Worm (Caenorhabditis elegans) whole organism, late embryonic: ENCODE results near the gene R01H2.2.

Experiments
- F13H6.1 ChIP-seq: sonication (generic microtip); optimal IDR thresholded peaks from 2 replicates; lab custom pipeline; 2016; ENCODE audit warnings: missing genetic modification characterization, missing compliant biosample characterization
- T23F11.4 ChIP-seq: fragments of 200-800 bp; sonication (Bioruptor generic); optimal IDR thresholded peaks from 2 replicates; lab custom pipeline; 2018; ENCODE audit warnings: mild to moderate bottlenecking, missing genetic modification characterization, missing compliant biosample characterization
- ama-1 ChIP-seq: fragments of 150-350 bp; optimal IDR thresholded peaks from 2 replicates; lab custom pipeline; 2014
- fkh-10 ChIP-seq: fragments of 150-350 bp; optimal IDR thresholded peaks from 2 replicates; lab custom pipeline; 2014; ENCODE audit warnings: missing biosample characterization, missing genetic modification reagents, missing genetic modification characterization
- hlh-15 ChIP-seq: sonication (generic microtip); optimal IDR thresholded peaks from 2 replicates; lab custom pipeline; 2016; ENCODE audit warnings: missing genetic modification characterization, missing compliant biosample characterization
- pros-1 ChIP-seq: fragments of 150-350 bp; optimal IDR thresholded peaks from 2 replicates; lab custom pipeline; 2014; ENCODE audit warnings: missing biosample characterization, missing genetic modification reagents, missing genetic modification characterization
- syd-9 ChIP-seq: sonication (generic microtip); optimal IDR thresholded peaks from 2 replicates; lab custom pipeline; 2016; ENCODE audit warnings: mild to moderate bottlenecking, missing genetic modification characterization, moderate library complexity, missing compliant biosample characterization
- unc-55 ChIP-seq: sonication (generic microtip); optimal IDR thresholded peaks from 2 replicates; lab custom pipeline; 2017; ENCODE audit warnings: missing biosample characterization, missing genetic modification reagents, missing genetic modification characterization

- TF ChIP-seq syd-9 (tag; lab: Kevin White, UChicago): no peak
- TF ChIP-seq fkh-10 (GFP tag; lab: Kevin White, UChicago): no peak
- TF ChIP-seq F13H6.1 (tag; lab: Kevin White, UChicago): no peak
- TF ChIP-seq T23F11.4: no peak
- TF ChIP-seq hlh-15 (tag; lab: Kevin White, UChicago): no peak
- TF ChIP-seq ama-1: no peak
- no peak for TF ChIP-seq pros-1 (tag; lab: Kevin White, UChicago)
- no peak for TF ChIP-seq unc-55 (GFP tag; lab: Kevin White, UChicago)
These were observed 12.3 kb downstream of the R01H2.2 start, which contains the start of the genes ubc-18 and R01H2.8 for ce11 chrIII:7068520-7069113.
